Worm (Caenorhabditis elegans): Measurements from ENCODE around the gene srh-304.

Gene srh-304

DNA sequence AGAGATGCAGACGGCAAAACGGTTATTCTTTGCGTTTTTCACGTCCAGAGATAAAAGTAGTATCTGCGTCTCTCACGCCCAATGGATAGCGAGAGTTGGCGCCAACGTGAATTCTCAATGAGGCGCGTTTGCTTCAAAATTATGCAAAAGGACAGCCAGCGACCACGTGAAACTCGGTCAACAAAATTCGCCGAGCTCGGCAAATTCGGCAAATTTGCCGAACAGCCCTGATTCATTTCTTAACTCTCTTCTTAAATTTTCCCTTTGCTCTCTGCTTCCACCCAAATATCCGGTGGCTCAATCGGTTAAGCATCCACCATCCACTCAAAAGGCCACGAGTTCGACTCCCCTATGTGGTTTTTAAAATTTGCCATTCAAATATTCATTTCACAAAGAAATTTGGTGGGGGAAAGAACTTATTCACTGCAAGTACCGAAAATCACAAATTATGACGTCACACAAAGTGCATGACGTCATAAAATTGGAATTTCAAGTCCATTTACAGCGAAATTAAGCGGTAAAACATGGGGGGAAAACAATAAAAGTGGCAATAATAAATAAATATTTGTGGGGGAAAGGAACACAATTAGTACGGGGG is 17.1 kb downstream of the srh-304 start:
- TF ChIP-seq mls-2 (tag; optimal IDR thresholded peaks at IDR 0.05) (no peak), zip-8 (tag; optimal IDR thresholded peaks at IDR 0.05) (peak; percentile 100)

DNA sequence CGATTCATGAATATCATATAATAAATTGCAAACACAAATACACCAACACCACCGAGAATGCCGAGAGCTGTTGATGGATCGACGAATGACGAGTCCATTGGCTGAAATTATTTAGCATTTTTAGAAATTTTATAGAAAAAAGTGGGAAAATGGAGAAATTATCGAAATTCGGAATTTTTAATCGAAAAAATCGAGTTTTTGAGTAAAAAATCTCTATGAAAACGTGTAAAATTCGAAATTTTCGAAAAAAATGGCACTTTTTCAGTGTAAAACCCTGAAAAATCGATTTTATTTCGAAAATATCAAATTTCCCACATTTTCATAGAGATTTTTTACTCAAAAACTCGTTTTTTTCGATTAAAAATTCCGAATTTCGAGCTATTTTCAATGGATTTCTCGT is 27.5 kb downstream of the srh-304 start, which contains the start of gene tcc-1:
TSS of gene tcc-1 (minus strand) at position 101 of the 400 bp plus-strand sequence.
- TF ChIP-seq lsy-2 (tag; optimal IDR thresholded peaks at IDR 0.05): no peak
- no peak for TF ChIP-seq nhr-237 (tag; optimal IDR thresholded peaks at IDR 0.05)
- no peak for TF ChIP-seq nhr-76 (tag; optimal IDR thresholded peaks at IDR 0.05)
- TF ChIP-seq M03D4.4 (tag; optimal IDR thresholded peaks at IDR 0.05): no peak
- TF ChIP-seq unc-62 (GFP tag; optimal IDR thresholded peaks at IDR 0.05): no peak
- no peak for TF ChIP-seq elt-3 (tag; optimal IDR thresholded peaks at IDR 0.05)
- no peak for TF ChIP-seq nhr-2 (tag; optimal IDR thresholded peaks at IDR 0.05)
- TF ChIP-seq blmp-1 (tag; optimal IDR thresholded peaks at IDR 0.05): no peak
- TF ChIP-seq drap-1 (GFP tag; optimal IDR thresholded peaks at IDR 0.05): no peak
- TF ChIP-seq sptf-1 (tag; optimal IDR thresholded peaks at IDR 0.05): no peak
- TF ChIP-seq ceh-43 (GFP tag; optimal IDR thresholded peaks at IDR 0.05): no peak
- TF ChIP-seq lin-13 (tag; optimal IDR thresholded peaks at IDR 0.05): no peak
- no peak for TF ChIP-seq elt-1 (tag; optimal IDR thresholded peaks at IDR 0.05; ENCODE audit: borderline replicate concordance, insufficient read depth)
- TF ChIP-seq hlh-1 (tag; optimal IDR thresholded peaks at IDR 0.05): no peak
- no peak for TF ChIP-seq bed-3 (GFP tag; optimal IDR thresholded peaks at IDR 0.05)
- no peak for TF ChIP-seq ceh-39 (tag; optimal IDR thresholded peaks at IDR 0.05)
- TF ChIP-seq nhr-28 (tag; optimal IDR thresholded peaks at IDR 0.05): no peak

DNA sequence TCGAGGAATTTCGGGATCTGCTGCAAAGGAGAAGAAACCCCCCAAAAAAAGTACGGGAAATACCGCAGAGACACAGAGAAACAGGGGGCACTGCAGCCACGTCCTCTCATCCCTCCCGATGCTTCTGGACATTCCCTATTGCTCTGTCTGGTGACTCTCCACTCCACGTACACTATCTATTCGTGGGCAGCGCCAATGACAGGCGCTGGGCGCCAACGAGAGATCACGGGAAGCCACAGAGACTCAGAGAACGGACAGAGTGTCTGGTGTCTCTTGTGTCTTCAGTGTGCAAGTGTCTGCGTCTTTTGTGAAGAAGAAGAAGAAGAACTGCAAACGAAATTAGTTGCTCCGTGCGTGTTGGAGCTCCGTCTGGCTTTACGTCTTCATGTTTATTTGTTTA is 29.5 kb downstream of the srh-304 start:
- TF ChIP-seq unc-120 (tag; optimal IDR thresholded peaks at IDR 0.05; ENCODE audit: poor library complexity, severe bottlenecking) (peak; percentile 86), pha-4 (tag; optimal IDR thresholded peaks at IDR 0.05) (peak; percentile 37), elt-3 (tag; optimal IDR thresholded peaks at IDR 0.05) (no peak), nhr-28 (tag; optimal IDR thresholded peaks at IDR 0.05) (no peak), ces-1 (GFP tag; optimal IDR thresholded peaks at IDR 0.05) (peak; percentile 98), nhr-237 (tag; optimal IDR thresholded peaks at IDR 0.05) (peak; percentile 74), lsy-2 (tag; optimal IDR thresholded peaks at IDR 0.05) (peak; percentile 44), hlh-1 (tag; optimal IDR thresholded peaks at IDR 0.05) (peak; percentile 82), ceh-43 (GFP tag; optimal IDR thresholded peaks at IDR 0.05) (no peak), blmp-1 (tag; optimal IDR thresholded peaks at IDR 0.05) (no peak), tbx-8 (GFP tag; optimal IDR thresholded peaks at IDR 0.05) (no peak), mab-5 (tag; optimal IDR thresholded peaks at IDR 0.05) (no peak), ham-2 (GFP tag; optimal IDR thresholded peaks at IDR 0.05) (peak; percentile 42), mls-2 (tag; optimal IDR thresholded peaks at IDR 0.05) (no peak), nhr-2 (tag; optimal IDR thresholded peaks at IDR 0.05) (no peak), drap-1 (GFP tag; optimal IDR thresholded peaks at IDR 0.05) (peak; percentile 78), elt-1 (tag; optimal IDR thresholded peaks at IDR 0.05; ENCODE audit: borderline replicate concordance, insufficient read depth) (no peak), nhr-76 (tag; optimal IDR thresholded peaks at IDR 0.05) (no peak), unc-62 (GFP tag; optimal IDR thresholded peaks at IDR 0.05) (peak; percentile 73)

DNA sequence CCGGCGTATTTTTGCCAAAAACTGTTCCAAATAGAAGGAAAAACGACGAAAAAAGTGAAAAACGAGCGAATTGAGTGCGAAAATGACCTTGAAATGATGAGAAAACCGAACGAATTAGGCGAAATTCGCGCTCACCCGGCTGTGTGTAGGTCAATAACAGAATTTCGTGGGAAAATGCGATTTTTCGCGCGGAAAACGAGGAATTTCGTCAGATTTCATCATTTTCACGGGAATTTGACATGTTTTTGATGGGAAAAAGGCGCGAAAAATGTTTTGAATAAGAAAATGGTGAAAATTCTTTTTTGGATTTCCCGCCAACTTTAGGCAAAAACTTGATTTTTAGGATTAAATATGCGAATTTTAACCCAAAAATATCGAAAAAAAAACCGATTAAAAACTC is 30.7 kb downstream of the srh-304 start:
- no peak for TF ChIP-seq ceh-43 (GFP tag; optimal IDR thresholded peaks at IDR 0.05)
- TF ChIP-seq ceh-39 (tag; optimal IDR thresholded peaks at IDR 0.05): no peak
- TF ChIP-seq drap-1 (GFP tag; optimal IDR thresholded peaks at IDR 0.05): no peak
- no peak for TF ChIP-seq lin-32 (GFP tag; optimal IDR thresholded peaks at IDR 0.05)
- TF ChIP-seq snpc-4 (tag; optimal IDR thresholded peaks at IDR 0.05): no peak
- TF ChIP-seq ceh-83 (GFP tag; optimal IDR thresholded peaks at IDR 0.05): no peak
- TF ChIP-seq tbx-8 (GFP tag; optimal IDR thresholded peaks at IDR 0.05): no peak

DNA sequence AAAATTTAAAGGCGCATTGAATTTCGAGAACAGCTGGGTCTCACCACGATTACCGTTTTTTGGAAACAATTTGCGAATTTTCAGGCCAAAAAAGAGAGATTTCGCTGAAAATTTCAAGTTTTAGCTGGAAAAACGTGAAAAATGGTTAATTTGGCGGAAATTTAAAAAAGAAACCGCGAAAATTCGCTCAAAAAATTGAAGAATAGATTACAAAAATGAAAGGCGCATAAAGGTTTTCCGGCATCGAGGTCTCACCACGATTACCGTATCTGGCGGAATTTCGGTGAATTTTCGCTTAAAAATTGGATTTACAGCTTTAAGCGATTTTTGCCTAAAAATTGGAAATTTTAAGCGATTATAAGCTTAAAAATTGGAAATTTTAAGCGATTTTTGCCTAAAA is 31.1 kb downstream of the srh-304 start:
- TF ChIP-seq nhr-28 (tag; optimal IDR thresholded peaks at IDR 0.05): no peak
- TF ChIP-seq flh-1 (GFP tag; optimal IDR thresholded peaks at IDR 0.05): no peak
- TF ChIP-seq ceh-43 (GFP tag; optimal IDR thresholded peaks at IDR 0.05): no peak
- no peak for TF ChIP-seq snpc-4 (tag; optimal IDR thresholded peaks at IDR 0.05)
- no peak for TF ChIP-seq mep-1 (tag; optimal IDR thresholded peaks at IDR 0.05)
- TF ChIP-seq ham-2 (GFP tag; optimal IDR thresholded peaks at IDR 0.05): no peak
- TF ChIP-seq mab-5 (tag; optimal IDR thresholded peaks at IDR 0.05): no peak
- no peak for TF ChIP-seq bed-3 (GFP tag; optimal IDR thresholded peaks at IDR 0.05)
- no peak for TF ChIP-seq lsy-2 (tag; optimal IDR thresholded peaks at IDR 0.05)
- TF ChIP-seq mls-2 (tag; optimal IDR thresholded peaks at IDR 0.05): no peak
- TF ChIP-seq unc-39 (tag; optimal IDR thresholded peaks at IDR 0.05): no peak
- TF ChIP-seq unc-120 (tag; optimal IDR thresholded peaks at IDR 0.05; ENCODE audit: poor library complexity, severe bottlenecking): no peak
- no peak for TF ChIP-seq sptf-1 (tag; optimal IDR thresholded peaks at IDR 0.05)
- no peak for TF ChIP-seq blmp-1 (tag; optimal IDR thresholded peaks at IDR 0.05)
- TF ChIP-seq ztf-11 (tag; optimal IDR thresholded peaks at IDR 0.05): no peak
- no peak for TF ChIP-seq nhr-2 (tag; optimal IDR thresholded peaks at IDR 0.05)

Measured in whole organism, mixed stage, embryonic.